Worm (Caenorhabditis elegans): ENCODE data around the gene C05G5.1.
A peak's percentile ranks its signal among the peaks of the same experiment; 100 is the strongest.

C05G5.1 gene

ce11 chrX:14708176-14708642 is 31.7 kb downstream of the C05G5.1 start:
- TF ChIP-seq nhr-10 (tag; optimal IDR thresholded peaks at IDR 0.05), result peak; percentile 72
- 0 out of 2 replicates have a peak, but pooled peaks have one; percentile 44 for TF ChIP-seq ZK337.2 (GFP tag; IDR thresholded peaks at IDR 0.05)
- TF ChIP-seq nhr-6 (tag; optimal IDR thresholded peaks at IDR 0.05), result peak; percentile 90
- no peak for TF ChIP-seq mdt-29 (GFP tag; IDR thresholded peaks at IDR 0.05)
- no peak for TF ChIP-seq pqm-1 (tag; optimal IDR thresholded peaks at IDR 0.05)
- no peak for TF ChIP-seq lin-29 (GFP tag; IDR thresholded peaks at IDR 0.05)
- TF ChIP-seq ztf-11 (tag; optimal IDR thresholded peaks at IDR 0.05), result no peak
- peak; percentile 99 for TF ChIP-seq set-16 (GFP tag; IDR thresholded peaks at IDR 0.05)
- TF ChIP-seq lin-13 (GFP tag; optimal IDR thresholded peaks at IDR 0.05), result peak; percentile 89
- peak; percentile 99 for TF ChIP-seq hlh-11 (tag; optimal IDR thresholded peaks at IDR 0.05)
- TF ChIP-seq Y75B8A.6 (GFP tag; IDR thresholded peaks at IDR 0.05), result no peak
- no peak for TF ChIP-seq R02D3.7 (tag; optimal IDR thresholded peaks at IDR 0.05)
- TF ChIP-seq ceh-32 (tag; optimal IDR thresholded peaks at IDR 0.05; ENCODE audit: poor library complexity), result peak; percentile 41
- TF ChIP-seq arid-1 (GFP tag; conservative IDR thresholded peaks at IDR 0.05), result peak; percentile 69
- TF ChIP-seq mxl-2 (GFP tag; conservative IDR thresholded peaks at IDR 0.05), result 0 out of 2 replicates have a peak, but pooled peaks have one; percentile 37
- TF ChIP-seq fkh-10 (GFP tag; optimal IDR thresholded peaks at IDR 0.05), result peak; percentile 97
- 0 out of 2 replicates have a peak, but pooled peaks have one; percentile 30 for TF ChIP-seq php-3 (GFP tag; IDR thresholded peaks at IDR 0.05)
- peak; percentile 58 for TF ChIP-seq snpc-4 (tag; optimal IDR thresholded peaks at IDR 0.05)
- peak; percentile 36 for TF ChIP-seq F10B5.3 (tag; optimal IDR thresholded peaks at IDR 0.05)
- TF ChIP-seq nhr-48 (tag; optimal IDR thresholded peaks at IDR 0.05), result peak; percentile 91
- TF ChIP-seq nhr-237 (tag; optimal IDR thresholded peaks at IDR 0.05), result peak; percentile 45
- TF ChIP-seq nhr-77 (tag; optimal IDR thresholded peaks at IDR 0.05), result peak; percentile 76
- TF ChIP-seq pha-4 (GFP tag; IDR thresholded peaks at IDR 0.05), result peak; percentile 88
- no peak for TF ChIP-seq pha-4 (tag; optimal IDR thresholded peaks at IDR 0.05)
- peak; percentile 90 for TF ChIP-seq T26A8.4 (GFP tag; IDR thresholded peaks at IDR 0.05)
- no peak for TF ChIP-seq egl-27 (tag; optimal IDR thresholded peaks at IDR 0.05)
- TF ChIP-seq zfp-3 (GFP tag; conservative IDR thresholded peaks at IDR 0.05), result no peak
- TF ChIP-seq skn-1 (tag; optimal IDR thresholded peaks at IDR 0.05), result no peak
- peak; percentile 88; the same call in 1 of the 2 replicates for TF ChIP-seq ceh-20 (GFP tag; IDR thresholded peaks at IDR 0.05)
- peak; percentile 31 to 88 for TF ChIP-seq hif-1 (tag; optimal IDR thresholded peaks at IDR 0.05)
- peak; percentile 90 for TF ChIP-seq ceh-28 (tag; optimal IDR thresholded peaks at IDR 0.05)
- peak; percentile 49 for TF ChIP-seq zag-1 (tag; optimal IDR thresholded peaks at IDR 0.05)
- peak; percentile 92 for TF ChIP-seq F37D6.2 (tag; optimal IDR thresholded peaks at IDR 0.05)
- TF ChIP-seq ama-1 (optimal IDR thresholded peaks at IDR 0.05), result no peak
- TF ChIP-seq lin-39 (tag; optimal IDR thresholded peaks at IDR 0.05), result no peak
- no peak; the same call in 1 of the 2 replicates for TF ChIP-seq saeg-2 (GFP tag; IDR thresholded peaks at IDR 0.05)
- TF ChIP-seq rbr-2 (tag; optimal IDR thresholded peaks at IDR 0.05), result peak; percentile 97
- TF ChIP-seq sdz-12 (GFP tag; optimal IDR thresholded peaks at IDR 0.05), result no peak
- no peak for TF ChIP-seq ztf-7 (tag; optimal IDR thresholded peaks at IDR 0.05)
- peak; percentile 98 for TF ChIP-seq lin-38 (GFP tag; IDR thresholded peaks at IDR 0.05)
- 0 out of 2 replicates have a peak, but pooled peaks have one; percentile 46 for TF ChIP-seq nhr-42 (GFP tag; IDR thresholded peaks at IDR 0.05)
- no peak for TF ChIP-seq madf-5 (GFP tag; IDR thresholded peaks at IDR 0.05)
- TF ChIP-seq zfp-2 (tag; optimal IDR thresholded peaks at IDR 0.05), result peak; percentile 58
- TF ChIP-seq F44E2.7 (GFP tag; IDR thresholded peaks at IDR 0.05), result no peak
- no peak for TF ChIP-seq attf-4 (tag; optimal IDR thresholded peaks at IDR 0.05)
- TF ChIP-seq daf-16 (GFP tag; optimal IDR thresholded peaks at IDR 0.05), result peak in 1 of 2 experiments; percentile 95
- peak; percentile 33 for TF ChIP-seq daf-16 (tag; optimal IDR thresholded peaks at IDR 0.05)
- TF ChIP-seq unc-130 (GFP tag; optimal IDR thresholded peaks at IDR 0.05), result no peak
- TF ChIP-seq zip-2 (tag; optimal IDR thresholded peaks at IDR 0.05), result peak; percentile 45
- peak; percentile 89 for TF ChIP-seq hlh-30 (tag; optimal IDR thresholded peaks at IDR 0.05; ENCODE audit: insufficient read depth)
- TF ChIP-seq nhr-28 (tag; optimal IDR thresholded peaks at IDR 0.05), result peak; percentile 85
- TF ChIP-seq egl-43 (GFP tag; IDR thresholded peaks at IDR 0.05), result peak; percentile 95
- TF ChIP-seq ceh-82 (tag; optimal IDR thresholded peaks at IDR 0.05), result no peak
